Fruit fly (Drosophila melanogaster) whole organism, embryonic: ENCODE results near the gene sesB.

Experiments
- Awh ChIP-seq: fragments of 200-800 bp; sonication (Bioruptor generic); IDR thresholded peaks from 2 replicates; pipeline ENCODE4, ENCODE4 v1.3.6; 2022; ENCODE audit warnings: missing biosample characterization, missing genetic modification characterization
- Blimp-1 ChIP-seq: fragments of 200-800 bp; sonication (Bioruptor generic); optimal IDR thresholded peaks from 3 replicates; lab custom pipeline; 2018; ENCODE audit warnings: missing biosample characterization, missing genetic modification characterization, mild to moderate bottlenecking, moderate library complexity, missing genetic modification reagents
- CG10267 ChIP-seq: fragments of 200-800 bp; sonication (Bioruptor generic); optimal IDR thresholded peaks from 2 replicates; lab custom pipeline; 2018; ENCODE audit warnings: missing biosample characterization, mild to moderate bottlenecking, missing genetic modification characterization, moderate library complexity
- CG12659 ChIP-seq: fragments of 200-800 bp; sonication (Bioruptor generic); optimal IDR thresholded peaks from 3 replicates; lab custom pipeline; 2017; ENCODE audit warnings: mild to moderate bottlenecking, missing biosample characterization, missing genetic modification reagents, missing genetic modification characterization
- CG12744 ChIP-seq: fragments of 200-800 bp; sonication (Bioruptor generic); optimal IDR thresholded peaks from 2 replicates; lab custom pipeline; 2016; ENCODE audit warnings: missing biosample characterization, missing genetic modification characterization
- CG12769 ChIP-seq: fragments of 200-800 bp; sonication (Bioruptor generic); optimal IDR thresholded peaks from 2 replicates; lab custom pipeline; 2019; ENCODE audit warnings: missing biosample characterization, mild to moderate bottlenecking, missing genetic modification characterization, moderate library complexity
- CG3065 ChIP-seq: fragments of 200-800 bp; sonication (Bioruptor generic); optimal IDR thresholded peaks from 2 replicates; lab custom pipeline; 2016; ENCODE audit warnings: missing biosample characterization, missing genetic modification characterization
- CG3163 ChIP-seq: fragments of 200-800 bp; sonication (Bioruptor generic); optimal IDR thresholded peaks from 3 replicates; lab custom pipeline; 2016; ENCODE audit warnings: missing biosample characterization, missing genetic modification characterization
- CG33213 ChIP-seq: fragments of 200-800 bp; sonication (Bioruptor generic); optimal IDR thresholded peaks from 3 replicates; lab custom pipeline; 2016; ENCODE audit warnings: missing biosample characterization, missing genetic modification characterization
- CG34376 ChIP-seq: fragments of 200-800 bp; sonication (Bioruptor generic); optimal IDR thresholded peaks from 2 replicates; lab custom pipeline; 2018; ENCODE audit warnings: missing biosample characterization, mild to moderate bottlenecking, missing genetic modification characterization
- CG5953 ChIP-seq: fragments of 200-800 bp; sonication (Bioruptor generic); IDR thresholded peaks from 2 replicates; pipeline ENCODE4 v1.3.6; 2022; ENCODE audit warnings: missing biosample characterization, missing genetic modification characterization
- CG7839 ChIP-seq: fragments of 200-800 bp; sonication (Bioruptor generic); optimal IDR thresholded peaks from 3 replicates; lab custom pipeline; 2018; ENCODE audit warnings: missing biosample characterization, mild to moderate bottlenecking, missing genetic modification characterization, moderate library complexity
- CG9876 ChIP-seq: fragments of 200-800 bp; sonication (Bioruptor generic); optimal IDR thresholded peaks from 2 replicates; lab custom pipeline; 2016; ENCODE audit warnings: missing biosample characterization, missing genetic modification characterization
- Deaf1 ChIP-seq: fragments of 200-800 bp; optimal IDR thresholded peaks from 3 replicates; lab custom pipeline; 2019; ENCODE audit warnings: missing biosample characterization, mild to moderate bottlenecking, missing genetic modification characterization, moderate library complexity
- ERR ChIP-seq: fragments of 200-800 bp; sonication (Bioruptor generic); optimal IDR thresholded peaks from 2 replicates; lab custom pipeline; 2016; ENCODE audit warnings: missing biosample characterization, missing genetic modification characterization
- Elba2 ChIP-seq: fragments of 200-800 bp; sonication (Bioruptor generic); optimal IDR thresholded peaks from 3 replicates; lab custom pipeline; 2016; ENCODE audit warnings: missing biosample characterization, missing genetic modification characterization
- Gsc ChIP-seq: fragments of 200-800 bp; sonication (Bioruptor generic); IDR thresholded peaks from 2 replicates; pipeline ENCODE4 v1.3.6; 2022; ENCODE audit warnings: missing biosample characterization, missing genetic modification characterization
- HLHmδ ChIP-seq: fragments of 200-800 bp; sonication (Bioruptor generic); optimal IDR thresholded peaks from 2 replicates; lab custom pipeline; 2018; ENCODE audit warnings: missing biosample characterization, mild to moderate bottlenecking, missing genetic modification characterization, moderate library complexity
- Med ChIP-seq: fragments of 200-800 bp; sonication (Bioruptor generic); peaks from one replicate; lab custom pipeline; 2016; ENCODE audit warnings: missing biosample characterization, missing genetic modification characterization, mild to moderate bottlenecking, inconsistent platforms, moderate library complexity
- Optix ChIP-seq: fragments of 200-800 bp; sonication (Bioruptor generic); IDR thresholded peaks from 3 replicates; pipeline ENCODE4 v1.3.6; 2022; ENCODE audit warnings: missing biosample characterization, missing genetic modification characterization
- ara ChIP-seq: fragments of 200-800 bp; sonication (Bioruptor generic); IDR thresholded peaks from 2 replicates; pipeline ENCODE4 v1.3.6; 2022; ENCODE audit warnings: missing biosample characterization, missing genetic modification characterization
- ash1 ChIP-seq: fragments of 200-800 bp; sonication (Bioruptor generic); optimal IDR thresholded peaks from 2 replicates; lab custom pipeline; 2018; ENCODE audit warnings: missing biosample characterization, mild to moderate bottlenecking, missing genetic modification characterization
- ato ChIP-seq: fragments of 200-800 bp; sonication (Bioruptor generic); IDR thresholded peaks from 2 replicates; pipeline ENCODE4 v1.3.6; 2022; ENCODE audit warnings: missing biosample characterization, missing genetic modification characterization; ENCODE audit not compliant: partially characterized antibody
- az2 ChIP-seq: fragments of 200-800 bp; sonication (Bioruptor generic); optimal IDR thresholded peaks from 3 replicates; lab custom pipeline; 2016; ENCODE audit warnings: missing biosample characterization, missing genetic modification characterization
- bab2 ChIP-seq: fragments of 200-800 bp; sonication (Bioruptor generic); optimal IDR thresholded peaks from 2 replicates; lab custom pipeline; 2016; ENCODE audit warnings: missing biosample characterization, missing genetic modification characterization
- cg ChIP-seq: fragments of 200-800 bp; sonication (Bioruptor generic); optimal IDR thresholded peaks from 3 replicates; lab custom pipeline; 2019; ENCODE audit warnings: missing biosample characterization, mild to moderate bottlenecking, missing genetic modification characterization, moderate library complexity
- chinmo ChIP-seq: fragments of 200-800 bp; sonication (Bioruptor generic); IDR thresholded peaks from 4 replicates; pipeline ENCODE4 v1.3.6; 2022; ENCODE audit warnings: missing biosample characterization, missing genetic modification characterization; ENCODE audit not compliant: partially characterized antibody
- chn ChIP-seq: fragments of 200-800 bp; sonication (Bioruptor generic); optimal IDR thresholded peaks from 2 replicates; lab custom pipeline; 2016; ENCODE audit warnings: missing biosample characterization, missing genetic modification characterization
- crp ChIP-seq, 2 experiments: fragments of 200-800 bp; sonication (Bioruptor generic); optimal IDR thresholded peaks; 2 replicates in 1 of 2; 3 replicates in 1 of 2; lab custom pipeline; 2017; ENCODE audit warnings: missing biosample characterization in 2 of 2, missing genetic modification characterization in 2 of 2, mild to moderate bottlenecking in 1 of 2, moderate library complexity in 1 of 2
- hkb ChIP-seq, 2 experiments: fragments of 200-800 bp in 1 of 2; fragments of >200 bp in 1 of 2; sonication (Bioruptor generic) in 1 of 2; IDR thresholded peaks in 1 of 2; optimal IDR thresholded peaks in 1 of 2; 2 replicates each; pipeline versions ENCODE4 v1.3.6 to Lab custom; 2017 to 2022; ENCODE audit warnings: missing biosample characterization in 1 of 2, missing genetic modification characterization in 1 of 2
- jing ChIP-seq: fragments of 200-800 bp; sonication (Bioruptor generic); optimal IDR thresholded peaks from 2 replicates; lab custom pipeline; 2018; ENCODE audit warnings: missing biosample characterization, mild to moderate bottlenecking, missing genetic modification characterization
- ken ChIP-seq: fragments of 200-800 bp; sonication (Bioruptor generic); IDR thresholded peaks from 3 replicates; pipeline ENCODE4 v1.3.6; 2022; ENCODE audit warnings: missing biosample characterization, missing genetic modification characterization
- lab ChIP-seq: fragments of 200-800 bp; sonication (Bioruptor generic); optimal IDR thresholded peaks from 3 replicates; lab custom pipeline; 2017; ENCODE audit warnings: missing biosample characterization, missing genetic modification characterization, mild to moderate bottlenecking, moderate library complexity, missing genetic modification reagents
- lola ChIP-seq, 3 experiments: fragments of >200 bp in 2 of 3; fragments of 200-800 bp in 1 of 3; sonication (Bioruptor generic) in 1 of 3; optimal IDR thresholded peaks; 2 replicates each; lab custom pipeline; 2017 to 2019; ENCODE audit warnings: missing biosample characterization in 3 of 3, missing genetic modification characterization in 3 of 3, mild to moderate bottlenecking in 1 of 3, moderate library complexity in 1 of 3
- pho ChIP-seq: fragments of 200-800 bp; sonication (Bioruptor generic); optimal IDR thresholded peaks from 2 replicates; lab custom pipeline; 2016; ENCODE audit warnings: missing biosample characterization, missing genetic modification characterization
- rib ChIP-seq: fragments of 200-800 bp; sonication (Bioruptor generic); IDR thresholded peaks from 2 replicates; pipeline ENCODE4 v1.3.6; 2022; ENCODE audit warnings: missing biosample characterization, missing genetic modification characterization
- scrt ChIP-seq: fragments of 200-800 bp; sonication (Bioruptor generic); optimal IDR thresholded peaks from 2 replicates; lab custom pipeline; 2018; ENCODE audit warnings: missing biosample characterization, mild to moderate bottlenecking, missing genetic modification characterization, moderate library complexity
- sd ChIP-seq: fragments of 200-800 bp; sonication (Bioruptor generic); optimal IDR thresholded peaks from 3 replicates; lab custom pipeline; 2018; ENCODE audit warnings: missing biosample characterization, mild to moderate bottlenecking, missing genetic modification characterization, moderate library complexity
- so ChIP-seq: fragments of 200-800 bp; sonication (Bioruptor generic); IDR thresholded peaks from 3 replicates; pipeline ENCODE4 v1.3.6; 2022; ENCODE audit warnings: missing biosample characterization, missing genetic modification characterization
- sqz ChIP-seq: fragments of 200-800 bp; sonication (Bioruptor generic); optimal IDR thresholded peaks from 3 replicates; lab custom pipeline; 2018; ENCODE audit warnings: missing biosample characterization, mild to moderate bottlenecking, missing genetic modification characterization
- sr ChIP-seq: fragments of 200-800 bp; sonication (Bioruptor generic); IDR thresholded peaks from 3 replicates; pipeline ENCODE4 v1.3.6; 2022; ENCODE audit warnings: missing biosample characterization, missing genetic modification characterization
- sug ChIP-seq: fragments of 200-800 bp; optimal IDR thresholded peaks from 2 replicates; lab custom pipeline; 2019; ENCODE audit warnings: missing biosample characterization, mild to moderate bottlenecking, missing genetic modification characterization, moderate library complexity
- yki ChIP-seq: fragments of >200 bp; optimal IDR thresholded peaks from 3 replicates; lab custom pipeline; 2018
- z ChIP-seq: fragments of 200-800 bp; sonication (Bioruptor generic); IDR thresholded peaks from 3 replicates; pipeline ENCODE4 v1.3.6; 2022; ENCODE audit warnings: missing biosample characterization, missing genetic modification characterization

Gene sesB

DNA sequence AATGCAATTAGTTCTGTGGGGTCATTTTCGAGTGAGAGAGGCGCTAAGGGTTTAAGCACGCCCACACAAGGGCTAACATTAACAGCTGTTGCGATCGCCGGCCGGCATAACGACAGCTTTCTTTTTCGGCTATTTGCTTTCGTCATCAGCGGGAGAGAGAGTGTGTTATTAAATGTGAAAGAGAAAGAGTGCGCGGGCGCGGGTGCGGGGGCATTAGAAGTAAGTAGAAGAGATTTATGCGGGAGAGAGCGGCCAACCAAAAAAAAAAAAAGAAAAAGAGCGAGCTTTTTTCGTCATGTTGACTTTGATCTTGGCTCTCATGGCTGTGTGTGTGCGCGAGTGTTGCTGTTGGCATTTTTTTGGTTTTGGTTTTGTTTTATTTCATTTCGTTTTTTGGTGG lies 27.4 kb upstream of the sesB start (continued):
- TF ChIP-seq ara (0 out of 2 replicates have a peak, but pooled peaks have one; percentile 30), cg (GFP tag; lab: Kevin White, UChicago) (peak; percentile 23), CG12769 (tag; lab: Kevin White, UChicago) (peak; percentile 47), ato (GFP tag; lab: Robert Waterston, UW) (0 out of 2 replicates have a peak, but pooled peaks have one; percentile 37), ken (GFP tag; lab: Robert Waterston, UW) (peak; percentile 76; the same call in 2 of the 3 replicates), sug (peak; percentile 26), CG33213 (GFP tag; lab: Kevin White, UChicago) (no peak), CG3163 (GFP tag; lab: Kevin White, UChicago) (peak; percentile 87), crp (GFP tag; optimal IDR thresholded peaks at IDR 0.05; lab: Kevin White, UChicago) (peak in 1 of 2 experiments; percentile 59), ERR (no peak), sr (GFP tag; lab: Robert Waterston, UW) (peak; percentile 63; the same call in 2 of the 3 replicates), scrt (GFP tag; lab: Kevin White, UChicago) (peak; percentile 15), Blimp-1 (GFP tag; lab: Kevin White, UChicago) (peak; percentile 26), Med (GFP tag; lab: Kevin White, UChicago) (peak; percentile 73), rib (GFP tag; lab: Robert Waterston, UW) (peak; percentile 65), CG3065 (GFP tag; lab: Kevin White, UChicago) (no peak), CG12744 (GFP tag; lab: Kevin White, UChicago) (no peak), lola (GFP tag; optimal IDR thresholded peaks at IDR 0.05; lab: Kevin White, UChicago) (no peak), chn (GFP tag; lab: Kevin White, UChicago) (no peak), Elba2 (GFP tag; lab: Kevin White, UChicago) (no peak), sd (tag; lab: Kevin White, UChicago) (peak; percentile 51), pho (GFP tag; lab: Kevin White, UChicago) (no peak), Awh (GFP tag; lab: Robert Waterston, UW) (peak; percentile 19; the same call in 1 of the 2 replicates), lab (peak; percentile 12), CG9876 (GFP tag; lab: Kevin White, UChicago) (no peak), Optix (GFP tag; lab: Robert Waterston, UW) (no peak), yki (lab: Kevin White, UChicago) (peak; percentile 3), jing (GFP tag; lab: Kevin White, UChicago) (no peak), az2 (no peak), hkb (optimal IDR thresholded peaks at IDR 0.05; lab: Kevin White, UChicago) (no peak), hkb (GFP tag; IDR thresholded peaks at IDR 0.05; lab: Robert Waterston, UW) (no peak), Deaf1 (tag; lab: Kevin White, UChicago) (peak; percentile 62), Gsc (GFP tag; lab: Robert Waterston, UW) (no peak), bab2 (GFP tag; lab: Kevin White, UChicago) (no peak), sqz (GFP tag; lab: Kevin White, UChicago) (peak; percentile 91), ash1 (GFP tag; lab: Kevin White, UChicago) (peak; percentile 7), chinmo (peak; percentile 73; the same call in 1 of the 4 replicates), CG10267 (no peak), CG7839 (tag; lab: Kevin White, UChicago) (no peak), HLHmδ (GFP tag; lab: Kevin White, UChicago) (peak; percentile 28), so (GFP tag; lab: Robert Waterston, UW) (no peak), CG34376 (GFP tag; lab: Kevin White, UChicago) (peak; percentile 29), z (GFP tag; lab: Robert Waterston, UW) (peak; percentile 84), CG5953 (0 out of 2 replicates have a peak, but pooled peaks have one; percentile 27), CG12659 (GFP tag; lab: Kevin White, UChicago) (no peak)
